Fruit fly (Drosophila melanogaster): ENCODE data around the gene CG9518.
A peak's percentile ranks its signal among the peaks of the same experiment; 100 is the strongest.

The CG9518 gene

dm6 chrX:14883993-14884392, 13.0 kb upstream of the CG9518 start:
- TF ChIP-seq CG15336 (GFP tag; IDR thresholded peaks at IDR 0.05) (no peak), Hr4 (GFP tag; optimal IDR thresholded peaks at IDR 0.05) (peak; percentile 46), Sox102F (GFP tag; optimal IDR thresholded peaks at IDR 0.05) (no peak), OdsH (GFP tag; optimal IDR thresholded peaks at IDR 0.05) (peak; percentile 16), CG34406 (GFP tag; optimal IDR thresholded peaks at IDR 0.05) (peak; percentile 4), CG3919 (GFP tag; optimal IDR thresholded peaks at IDR 0.05) (no peak), CG10631 (GFP tag; optimal IDR thresholded peaks at IDR 0.05) (no peak), salr (GFP tag; optimal IDR thresholded peaks at IDR 0.05) (no peak), achi (GFP tag; optimal IDR thresholded peaks at IDR 0.05) (no peak), CG6808 (GFP tag; optimal IDR thresholded peaks at IDR 0.05) (no peak), CG11294 (GFP tag; IDR thresholded peaks at IDR 0.05) (no peak), Hr39 (GFP tag; optimal IDR thresholded peaks at IDR 0.05) (no peak), ss (GFP tag; optimal IDR thresholded peaks at IDR 0.05) (no peak), Ets21C (GFP tag; optimal IDR thresholded peaks at IDR 0.05) (no peak), CG8319 (GFP tag; optimal IDR thresholded peaks at IDR 0.05) (no peak), topi (GFP tag; optimal IDR thresholded peaks at IDR 0.05) (no peak), svp (GFP tag) (no peak), Eip78C (GFP tag) (peak; percentile 65), fkh (GFP tag; optimal IDR thresholded peaks at IDR 0.05) (no peak), CG1621 (tag; optimal IDR thresholded peaks at IDR 0.05) (no peak), spab (GFP tag; optimal IDR thresholded peaks at IDR 0.05) (no peak), CG4318 (GFP tag; optimal IDR thresholded peaks at IDR 0.05) (peak; percentile 21), Smox (GFP tag; optimal IDR thresholded peaks at IDR 0.05) (no peak), acj6 (GFP tag; optimal IDR thresholded peaks at IDR 0.05) (no peak), CG32006 (GFP tag; optimal IDR thresholded peaks at IDR 0.05) (peak; percentile 67), vri (GFP tag; optimal IDR thresholded peaks at IDR 0.05) (no peak), net (GFP tag; optimal IDR thresholded peaks at IDR 0.05) (no peak), CG6163 (GFP tag; IDR thresholded peaks at IDR 0.05) (no peak), CG6276 (GFP tag; optimal IDR thresholded peaks at IDR 0.05) (no peak), CG8119 (GFP tag; IDR thresholded peaks at IDR 0.05) (0 out of 3 replicates have a peak, but pooled peaks have one; percentile 30), CG6854 (GFP tag; optimal IDR thresholded peaks at IDR 0.05) (no peak), dac (GFP tag; optimal IDR thresholded peaks at IDR 0.05) (peak; percentile 1), CG10669 (GFP tag; optimal IDR thresholded peaks at IDR 0.05) (no peak)

dm6 chrX:14882536-14883118, 11.6 kb upstream of the CG9518 start, which contains the start of the genes CG45064 and CG45065:
CG45064 (minus strand) TSS chrX:14882586.
CG45065 (minus strand) TSS chrX:14882586.
- peak; percentile 85 for TF ChIP-seq topi (GFP tag; optimal IDR thresholded peaks at IDR 0.05)
- TF ChIP-seq CG6276 (GFP tag; optimal IDR thresholded peaks at IDR 0.05), result peak; percentile 90
- TF ChIP-seq Eip93F (GFP tag; optimal IDR thresholded peaks at IDR 0.05), result peak; percentile 36
- TF ChIP-seq Hr38 (GFP tag; optimal IDR thresholded peaks at IDR 0.05), result peak; percentile 41
- peak; percentile 88 for TF ChIP-seq CG31627 (GFP tag; optimal IDR thresholded peaks at IDR 0.05)
- peak; percentile 89 for TF ChIP-seq Met (GFP tag; optimal IDR thresholded peaks at IDR 0.05)
- peak; percentile 62; the same call in 1 of the 2 replicates for TF ChIP-seq CG11294 (GFP tag; IDR thresholded peaks at IDR 0.05)
- TF ChIP-seq OdsH (GFP tag; optimal IDR thresholded peaks at IDR 0.05), result peak; percentile 89
- TF ChIP-seq cyc (GFP tag; optimal IDR thresholded peaks at IDR 0.05), result peak; percentile 84
- TF ChIP-seq pdm3 (GFP tag; optimal IDR thresholded peaks at IDR 0.05), result peak; percentile 91
- peak; percentile 86 for TF ChIP-seq CG8319 (GFP tag; optimal IDR thresholded peaks at IDR 0.05)
- TF ChIP-seq CG16779 (tag; optimal IDR thresholded peaks at IDR 0.05), result peak; percentile 52
- TF ChIP-seq CG11762 (GFP tag; optimal IDR thresholded peaks at IDR 0.05; ENCODE audit: insufficient read depth), result peak; percentile 85
- TF ChIP-seq CG6792 (GFP tag; optimal IDR thresholded peaks at IDR 0.05), result peak; percentile 91
- peak; percentile 73 for TF ChIP-seq vri (GFP tag; optimal IDR thresholded peaks at IDR 0.05)
- peak; percentile 64 for TF ChIP-seq fd85E (GFP tag; optimal IDR thresholded peaks at IDR 0.05)
- TF ChIP-seq ss (GFP tag; optimal IDR thresholded peaks at IDR 0.05), result peak; percentile 17 to 70
- peak; percentile 87 for TF ChIP-seq CG4318 (GFP tag; optimal IDR thresholded peaks at IDR 0.05)
- TF ChIP-seq Sox102F (GFP tag; optimal IDR thresholded peaks at IDR 0.05), result peak; percentile 88
- peak; percentile 94 for TF ChIP-seq CG32006 (GFP tag; optimal IDR thresholded peaks at IDR 0.05)
- peak; percentile 81 for TF ChIP-seq Smox (GFP tag; optimal IDR thresholded peaks at IDR 0.05)
- TF ChIP-seq acj6 (GFP tag; optimal IDR thresholded peaks at IDR 0.05), result peak; percentile 86
- TF ChIP-seq Eip75B (GFP tag; optimal IDR thresholded peaks at IDR 0.05), result peak; percentile 90
- TF ChIP-seq esn (GFP tag; optimal IDR thresholded peaks at IDR 0.05), result peak; percentile 92
- TF ChIP-seq Hr39 (GFP tag; optimal IDR thresholded peaks at IDR 0.05), result peak; percentile 89
- peak; percentile 76 for TF ChIP-seq Ets21C (GFP tag; optimal IDR thresholded peaks at IDR 0.05)
- TF ChIP-seq fd59A (GFP tag; optimal IDR thresholded peaks at IDR 0.05), result peak; percentile 21
- peak; percentile 88 for TF ChIP-seq CG8632 (GFP tag; optimal IDR thresholded peaks at IDR 0.05)
- peak; percentile 84 for TF ChIP-seq CG10631 (GFP tag; optimal IDR thresholded peaks at IDR 0.05)
- TF ChIP-seq Sox14 (GFP tag; optimal IDR thresholded peaks at IDR 0.05), result peak; percentile 85
- peak; percentile 83 for TF ChIP-seq dac (GFP tag; optimal IDR thresholded peaks at IDR 0.05)
